Fruit fly (Drosophila melanogaster) ovary, adult (tissue): ENCODE results near the gene Cyp12a5.

Source experiments
- CG17801 ChIP-seq: fragments of 200-800 bp; optimal IDR thresholded peaks from 2 replicates; lab custom pipeline; 2019; ENCODE audit warnings: missing biosample characterization, mild to moderate bottlenecking, missing genetic modification characterization, moderate library complexity; ENCODE audit not compliant: partially characterized antibody

Gene Cyp12a5

dm6 chr3R:19105821-19106220 is 26.6 kb upstream of the Cyp12a5 start:
- TF ChIP-seq CG17801 (GFP tag; lab: Kevin White, UChicago) = no peak

dm6 chr3R:19106452-19106851 is 26.0 kb upstream of the Cyp12a5 start:
- TF ChIP-seq CG17801 (GFP tag; lab: Kevin White, UChicago) = no peak

- no peak for TF ChIP-seq CG17801 (GFP tag; lab: Kevin White, UChicago)
These were observed 25.4 kb upstream of the Cyp12a5 start for dm6 chr3R:19107058-19107457.

- TF ChIP-seq CG17801 (GFP tag; lab: Kevin White, UChicago) = no peak
These were observed 24.3 kb upstream of the Cyp12a5 start for dm6 chr3R:19108126-19108525.

- no peak for TF ChIP-seq CG17801 (GFP tag; lab: Kevin White, UChicago)
These were observed 21.3 kb upstream of the Cyp12a5 start for dm6 chr3R:19111159-19111558.

dm6 chr3R:19112372-19112771 is 20.1 kb upstream of the Cyp12a5 start:
- no peak for TF ChIP-seq CG17801 (GFP tag; lab: Kevin White, UChicago)

- peak; percentile 77 for TF ChIP-seq CG17801 (GFP tag; lab: Kevin White, UChicago)
These were observed 18.6 kb upstream of the Cyp12a5 start for dm6 chr3R:19113836-19114235.

dm6 chr3R:19118505-19119138 is 13.8 kb upstream of the Cyp12a5 start:
- TF ChIP-seq CG17801 (GFP tag; lab: Kevin White, UChicago) = no peak

dm6 chr3R:19134957-19135356 is 2.5 kb downstream of the Cyp12a5 start, which contains the start of gene Cyp12a4:
Gene Cyp12a4 (plus strand): TSS chr3R:19135158.
- no peak for TF ChIP-seq CG17801 (GFP tag; lab: Kevin White, UChicago)

dm6 chr3R:19147511-19148239 is 15.2 kb downstream of the Cyp12a5 start, which contains the start of gene Ppcs:
Gene Ppcs (minus strand): TSS chr3R:19147910.
- TF ChIP-seq CG17801 (GFP tag; lab: Kevin White, UChicago) = peak; percentile 72

- no peak for TF ChIP-seq CG17801 (GFP tag; lab: Kevin White, UChicago)
These were observed 18.6 kb downstream of the Cyp12a5 start for dm6 chr3R:19150856-19151651.

- no peak for TF ChIP-seq CG17801 (GFP tag; lab: Kevin White, UChicago)
These were observed 19.7 kb downstream of the Cyp12a5 start for dm6 chr3R:19151848-19152787.

- no peak for TF ChIP-seq CG17801 (GFP tag; lab: Kevin White, UChicago)
These were observed 20.4 kb downstream of the Cyp12a5 start for dm6 chr3R:19152835-19153234.

dm6 chr3R:19153502-19153983 is 21.1 kb downstream of the Cyp12a5 start, which contains the start of gene CG5835:
Gene CG5835 (minus strand): TSS chr3R:19153686.
- TF ChIP-seq CG17801 (GFP tag; lab: Kevin White, UChicago) = peak; percentile 50
